Worm (Caenorhabditis elegans): Measurements from ENCODE around the gene grdn-1.

Gene grdn-1

ce11 chrV:18581393-18582113 is 11.0 kb upstream of the grdn-1 start (continued):
- TF ChIP-seq egl-13 (tag; optimal IDR thresholded peaks at IDR 0.05) (no peak), grh-1 (GFP tag; IDR thresholded peaks at IDR 0.05) (no peak)

- no peak for TF ChIP-seq unc-86 (tag; optimal IDR thresholded peaks at IDR 0.05)
- no peak for TF ChIP-seq tlp-1 (tag; optimal IDR thresholded peaks at IDR 0.05)
- no peak for TF ChIP-seq ceh-63 (GFP tag; optimal IDR thresholded peaks at IDR 0.05)
- no peak for TF ChIP-seq nhr-85 (tag)
- TF ChIP-seq nhr-20 (tag; optimal IDR thresholded peaks at IDR 0.05) = no peak
- TF ChIP-seq nhr-90 (tag; optimal IDR thresholded peaks at IDR 0.05; ENCODE audit: poor library complexity) = no peak
- TF ChIP-seq egl-13 (tag; optimal IDR thresholded peaks at IDR 0.05) = no peak
Measured at ce11 chrV:18582358-18582757, 10.2 kb upstream of the grdn-1 start, which contains the start of gene txt-14. TSS of gene txt-14 (plus strand) at chrV:18582658.

DNA sequence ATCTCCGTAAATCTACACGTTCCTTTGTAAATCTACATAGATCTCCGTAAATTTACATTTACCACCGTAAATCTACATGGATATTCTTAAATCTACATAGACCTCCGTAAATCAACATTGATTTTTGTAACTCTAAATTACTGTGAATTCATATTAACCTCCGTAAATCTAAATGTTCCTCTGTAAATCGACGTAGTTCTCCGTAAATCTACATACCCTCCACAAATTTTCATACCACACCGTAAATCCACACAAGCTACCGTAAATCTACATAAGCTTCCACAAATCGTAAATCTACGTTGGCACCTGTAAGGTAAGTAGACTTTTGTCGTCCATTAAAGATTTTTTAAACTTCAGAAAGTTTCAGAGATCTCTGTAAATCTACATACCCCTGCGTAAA is 7.4 kb upstream of the grdn-1 start:
- TF ChIP-seq dpl-1 (GFP tag; optimal IDR thresholded peaks at IDR 0.05) = no peak
- TF ChIP-seq C16A3.4 (tag; optimal IDR thresholded peaks at IDR 0.05) = no peak
- TF ChIP-seq blmp-1 (tag; optimal IDR thresholded peaks at IDR 0.05) = no peak
- TF ChIP-seq elt-3 (tag; optimal IDR thresholded peaks at IDR 0.05) = no peak
- no peak for TF ChIP-seq egl-13 (tag; optimal IDR thresholded peaks at IDR 0.05)
- no peak for TF ChIP-seq unc-130 (tag; optimal IDR thresholded peaks at IDR 0.05)
- no peak for TF ChIP-seq elt-2 (tag; optimal IDR thresholded peaks at IDR 0.05)
- no peak for TF ChIP-seq ceh-90 (tag; optimal IDR thresholded peaks at IDR 0.05)
- TF ChIP-seq pax-3 (tag; optimal IDR thresholded peaks at IDR 0.05) = no peak
- TF ChIP-seq swsn-7 (tag; optimal IDR thresholded peaks at IDR 0.05) = no peak
- TF ChIP-seq ceh-88 (GFP tag; IDR thresholded peaks at IDR 0.05) = no peak
- TF ChIP-seq isw-1 (GFP tag; IDR thresholded peaks at IDR 0.05) = no peak
- TF ChIP-seq hlh-17 (GFP tag; optimal IDR thresholded peaks at IDR 0.05; ENCODE audit: borderline replicate concordance) = no peak
- TF ChIP-seq Y116A8C.19 (tag; optimal IDR thresholded peaks at IDR 0.05; ENCODE audit: borderline replicate concordance) = no peak
- TF ChIP-seq sup-37 (GFP tag; optimal IDR thresholded peaks at IDR 0.05) = no peak
- TF ChIP-seq zip-4 (GFP tag; optimal IDR thresholded peaks at IDR 0.05) = no peak
- no peak for TF ChIP-seq nhr-12 (tag; optimal IDR thresholded peaks at IDR 0.05)
- TF ChIP-seq nhr-19 (GFP tag; conservative IDR thresholded peaks at IDR 0.05) = no peak
- no peak for TF ChIP-seq ces-1 (GFP tag; optimal IDR thresholded peaks at IDR 0.05)

- TF ChIP-seq unc-98 (GFP tag; IDR thresholded peaks at IDR 0.05) (no peak), blmp-1 (tag; optimal IDR thresholded peaks at IDR 0.05) (peak; percentile 83), mdl-1 (tag; optimal IDR thresholded peaks at IDR 0.05) (no peak), fkh-10 (GFP tag; optimal IDR thresholded peaks at IDR 0.05) (no peak), lin-13 (GFP tag; optimal IDR thresholded peaks at IDR 0.05) (no peak), tbx-2 (tag; optimal IDR thresholded peaks at IDR 0.05) (no peak), hlh-17 (GFP tag; optimal IDR thresholded peaks at IDR 0.05; ENCODE audit: borderline replicate concordance) (no peak), nhr-85 (tag) (peak; percentile 65), elt-3 (tag; optimal IDR thresholded peaks at IDR 0.05) (no peak)
Measured at ce11 chrV:18586954-18587353, 5.6 kb upstream of the grdn-1 start.

DNA sequence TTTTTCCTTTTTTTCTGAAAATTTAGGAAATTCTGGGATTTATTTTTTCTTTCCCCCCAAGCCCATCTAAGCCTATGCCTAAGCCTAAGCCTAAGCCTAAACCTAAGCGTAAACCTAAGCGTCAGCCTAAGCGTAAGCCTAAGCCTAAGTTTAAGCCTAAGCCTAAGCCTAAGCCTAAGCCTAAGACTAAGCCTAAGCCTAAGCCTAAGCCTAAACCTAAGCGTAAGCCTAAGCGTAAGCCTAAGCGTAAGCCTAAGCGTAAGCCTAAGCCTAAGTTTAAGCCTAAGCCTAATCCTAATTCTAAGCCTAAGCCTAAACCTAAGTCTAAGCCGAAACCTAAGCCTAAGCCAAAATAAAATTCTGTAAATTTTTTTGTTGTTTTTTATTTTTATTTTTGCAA is 4.6 kb upstream of the grdn-1 start:
- TF ChIP-seq nhr-85 (tag) (no peak), elt-2 (tag; optimal IDR thresholded peaks at IDR 0.05) (no peak), unc-30 (tag; optimal IDR thresholded peaks at IDR 0.05) (no peak), grh-1 (GFP tag; IDR thresholded peaks at IDR 0.05) (no peak), fkh-4 (tag; optimal IDR thresholded peaks at IDR 0.05; ENCODE audit: borderline replicate concordance) (no peak)

Data from whole organism, L1 larva.